Fruit fly (Drosophila melanogaster) whole organism: ENCODE data around the gene CG31457.

Experiments
- CG8478 ChIP-seq: fragments of >200 bp; optimal IDR thresholded peaks from 2 replicates; lab custom pipeline; 2018; ENCODE audit warnings: inconsistent platforms
- Dll ChIP-seq: fragments of >200 bp; optimal IDR thresholded peaks from 2 replicates; lab custom pipeline; 2017
- EcR ChIP-seq, 2 experiments: fragments of >200 bp; optimal IDR thresholded peaks; 2 replicates each; lab custom pipeline; 2017; ENCODE audit warnings: missing biosample characterization in 2 of 2, missing genetic modification characterization in 2 of 2, missing genetic modification reagents in 2 of 2
- pan ChIP-seq: fragments of >200 bp; optimal IDR thresholded peaks from 2 replicates; lab custom pipeline; 2017
- psq ChIP-seq: fragments of >200 bp; optimal IDR thresholded peaks from 2 replicates; lab custom pipeline; 2017

- no peak for TF ChIP-seq pan (lab: Kevin White, UChicago)
- TF ChIP-seq EcR (GFP tag; optimal IDR thresholded peaks at IDR 0.05; lab: Kevin White, UChicago), result no peak
- no peak for TF ChIP-seq Dll
- no peak for TF ChIP-seq psq (lab: Kevin White, UChicago)
- no peak for TF ChIP-seq CG8478 (lab: Kevin White, UChicago)
These were observed 36.1 kb downstream of the CG31457 start, which contains the start of the genes CG17110 and CG6726 for dm6 chr3R:23091586-23092228.
